Worm (Caenorhabditis elegans) whole organism, L3 larva: ENCODE results near the gene atgl-1.

Experiments
- R02D3.7 ChIP-seq: fragments of 150-350 bp; optimal IDR thresholded peaks from 2 replicates; lab custom pipeline; 2014; ENCODE audit warnings: missing biosample characterization, missing genetic modification characterization
- ZK546.5 ChIP-seq: sonication (generic microtip); optimal IDR thresholded peaks from 2 replicates; lab custom pipeline; 2017; ENCODE audit warnings: missing biosample characterization, missing genetic modification characterization
- aly-2 ChIP-seq: fragments of 150-350 bp; optimal IDR thresholded peaks from 2 replicates; lab custom pipeline; 2014; ENCODE audit warnings: missing biosample characterization, missing genetic modification characterization
- ama-1 ChIP-seq: fragments of 150-350 bp; optimal IDR thresholded peaks from 2 replicates; lab custom pipeline; 2018
- ceh-16 ChIP-seq: sonication (generic microtip); optimal IDR thresholded peaks from 2 replicates; lab custom pipeline; 2017; ENCODE audit warnings: missing biosample characterization, missing genetic modification characterization
- ceh-28 ChIP-seq: fragments of 150-350 bp; optimal IDR thresholded peaks from 2 replicates; lab custom pipeline; 2014; ENCODE audit warnings: missing biosample characterization, missing genetic modification reagents, missing genetic modification characterization
- ceh-82 ChIP-seq: fragments of 150-350 bp; optimal IDR thresholded peaks from 2 replicates; lab custom pipeline; 2014; ENCODE audit warnings: missing biosample characterization, missing genetic modification characterization
- ceh-9 ChIP-seq: sonication (generic microtip); optimal IDR thresholded peaks from 2 replicates; lab custom pipeline; 2018; ENCODE audit warnings: missing biosample characterization, missing genetic modification characterization
- daf-12 ChIP-seq: fragments of 150-350 bp; optimal IDR thresholded peaks from 2 replicates; lab custom pipeline; 2014; ENCODE audit warnings: missing biosample characterization, missing genetic modification reagents, missing genetic modification characterization
- egl-27 ChIP-seq: sonication (generic microtip); optimal IDR thresholded peaks from 4 replicates; lab custom pipeline; 2017; ENCODE audit warnings: missing biosample characterization, missing genetic modification reagents, missing genetic modification characterization
- egl-5 ChIP-seq: fragments of 150-350 bp; optimal IDR thresholded peaks from 2 replicates; lab custom pipeline; 2017; ENCODE audit warnings: missing biosample characterization, missing genetic modification reagents, missing genetic modification characterization, inconsistent platforms
- elt-1 ChIP-seq: fragments of 150-350 bp; optimal IDR thresholded peaks from 2 replicates; lab custom pipeline; 2014; ENCODE audit warnings: missing biosample characterization, missing genetic modification characterization
- elt-2 ChIP-seq: sonication (generic microtip); optimal IDR thresholded peaks from 2 replicates; lab custom pipeline; 2016; ENCODE audit warnings: missing genetic modification reagents, mild to moderate bottlenecking, missing genetic modification characterization, missing compliant biosample characterization
- eor-1 ChIP-seq, 2 experiments: fragments of 150-350 bp; optimal IDR thresholded peaks; 2 replicates each; lab custom pipeline; 2014 to 2018; ENCODE audit warnings: missing biosample characterization in 2 of 2, missing genetic modification characterization in 2 of 2
- fkh-10 ChIP-seq: sonication (generic microtip); optimal IDR thresholded peaks from 2 replicates; lab custom pipeline; 2017; ENCODE audit warnings: missing biosample characterization, missing genetic modification reagents, missing genetic modification characterization
- fkh-2 ChIP-seq: fragments of 150-350 bp; optimal IDR thresholded peaks from 2 replicates; lab custom pipeline; 2014; ENCODE audit warnings: missing biosample characterization, missing genetic modification reagents, missing genetic modification characterization
- fos-1 ChIP-seq: fragments of 150-350 bp; optimal IDR thresholded peaks from 2 replicates; lab custom pipeline; 2014; ENCODE audit warnings: missing biosample characterization, missing genetic modification characterization
- hmg-11 ChIP-seq: sonication (generic microtip); optimal IDR thresholded peaks from 2 replicates; lab custom pipeline; 2016; ENCODE audit warnings: missing genetic modification characterization, missing compliant biosample characterization
- jun-1 ChIP-seq: fragments of 150-350 bp; optimal IDR thresholded peaks from 2 replicates; lab custom pipeline; 2014; ENCODE audit warnings: missing biosample characterization, missing genetic modification reagents, missing genetic modification characterization
- lin-15B ChIP-seq: fragments of 150-350 bp; optimal IDR thresholded peaks from 2 replicates; lab custom pipeline; 2014; ENCODE audit warnings: missing biosample characterization, missing genetic modification characterization
- lsy-12 ChIP-seq: sonication (generic microtip); optimal IDR thresholded peaks from 2 replicates; lab custom pipeline; 2016; ENCODE audit warnings: mild to moderate bottlenecking, missing genetic modification characterization, missing compliant biosample characterization
- mdl-1 ChIP-seq: fragments of 150-350 bp; optimal IDR thresholded peaks from 2 replicates; lab custom pipeline; 2014; ENCODE audit warnings: missing biosample characterization, missing genetic modification characterization
- mml-1 ChIP-seq: fragments of 150-350 bp; sonication (generic microtip); optimal IDR thresholded peaks from 3 replicates; lab custom pipeline; 2014; ENCODE audit warnings: missing biosample characterization, missing genetic modification characterization
- nfya-1 ChIP-seq: sonication (generic microtip); optimal IDR thresholded peaks from 2 replicates; lab custom pipeline; 2017; ENCODE audit warnings: missing genetic modification characterization, mild to moderate bottlenecking, missing compliant biosample characterization, antibody characterized with exemption, moderate library complexity; ENCODE audit not compliant: insufficient read depth
- nhr-11 ChIP-seq: fragments of 150-350 bp; optimal IDR thresholded peaks from 2 replicates; lab custom pipeline; 2014; ENCODE audit warnings: missing biosample characterization, missing genetic modification characterization
- nhr-12 ChIP-seq: fragments of 150-350 bp; optimal IDR thresholded peaks from 2 replicates; lab custom pipeline; 2014; ENCODE audit warnings: missing biosample characterization, missing genetic modification characterization
- nhr-23 ChIP-seq: fragments of 150-350 bp; optimal IDR thresholded peaks from 2 replicates; lab custom pipeline; 2014; ENCODE audit warnings: missing biosample characterization, missing genetic modification reagents, missing genetic modification characterization
- nhr-237 ChIP-seq: fragments of 150-350 bp; optimal IDR thresholded peaks from 2 replicates; lab custom pipeline; 2014; ENCODE audit warnings: missing biosample characterization, missing genetic modification characterization
- nhr-25 ChIP-seq: sonication (generic microtip); optimal IDR thresholded peaks from 2 replicates; lab custom pipeline; 2017; ENCODE audit warnings: missing biosample characterization, missing genetic modification characterization
- nhr-28 ChIP-seq: fragments of 150-350 bp; optimal IDR thresholded peaks from 2 replicates; lab custom pipeline; 2014; ENCODE audit warnings: missing biosample characterization, missing genetic modification characterization
- nhr-43 ChIP-seq: sonication (generic microtip); optimal IDR thresholded peaks from 2 replicates; lab custom pipeline; 2016; ENCODE audit warnings: mild to moderate bottlenecking, missing genetic modification characterization, missing compliant biosample characterization; ENCODE audit not compliant: poor library complexity, severe bottlenecking
- nhr-67 ChIP-seq: fragments of 150-350 bp; optimal IDR thresholded peaks from 2 replicates; lab custom pipeline; 2014; ENCODE audit warnings: missing biosample characterization, missing genetic modification characterization
- nhr-76 ChIP-seq: fragments of 150-350 bp; sonication (generic microtip); optimal IDR thresholded peaks from 5 replicates; lab custom pipeline; 2014; ENCODE audit warnings: missing biosample characterization, missing genetic modification characterization
- nhr-77 ChIP-seq: fragments of 150-350 bp; optimal IDR thresholded peaks from 2 replicates; lab custom pipeline; 2014; ENCODE audit warnings: missing biosample characterization, missing genetic modification characterization
- pha-4 ChIP-seq: fragments of 150-350 bp; optimal IDR thresholded peaks from 2 replicates; lab custom pipeline; 2014; ENCODE audit warnings: missing biosample characterization, missing genetic modification reagents, missing genetic modification characterization
- pqm-1 ChIP-seq: fragments of 150-350 bp; optimal IDR thresholded peaks from 2 replicates; lab custom pipeline; 2017; ENCODE audit warnings: missing biosample characterization, missing genetic modification characterization, inconsistent platforms
- skn-1 ChIP-seq: fragments of 150-350 bp; optimal IDR thresholded peaks from 2 replicates; lab custom pipeline; 2014; ENCODE audit warnings: missing biosample characterization, missing genetic modification characterization
- snpc-4 ChIP-seq: fragments of 150-350 bp; optimal IDR thresholded peaks from 2 replicates; lab custom pipeline; 2014; ENCODE audit warnings: missing biosample characterization, missing genetic modification characterization
- tbx-2 ChIP-seq: sonication (generic microtip); optimal IDR thresholded peaks from 2 replicates; lab custom pipeline; 2016; ENCODE audit warnings: mild to moderate bottlenecking, missing genetic modification characterization, missing compliant biosample characterization
- unc-39 ChIP-seq: sonication (generic microtip); optimal IDR thresholded peaks from 4 replicates; lab custom pipeline; 2017; ENCODE audit warnings: missing biosample characterization, missing genetic modification characterization
- unc-62 ChIP-seq: fragments of 150-350 bp; sonication (generic microtip); optimal IDR thresholded peaks from 4 replicates; lab custom pipeline; 2014; ENCODE audit warnings: missing biosample characterization, missing genetic modification reagents, missing genetic modification characterization
- zag-1 ChIP-seq: fragments of 150-350 bp; optimal IDR thresholded peaks from 2 replicates; lab custom pipeline; 2014; ENCODE audit warnings: missing biosample characterization, missing genetic modification characterization
- ztf-11 ChIP-seq: fragments of 150-350 bp; optimal IDR thresholded peaks from 2 replicates; lab custom pipeline; 2014; ENCODE audit warnings: missing biosample characterization, missing genetic modification characterization
- ztf-4 ChIP-seq: fragments of 150-350 bp; optimal IDR thresholded peaks from 2 replicates; lab custom pipeline; 2014; ENCODE audit warnings: missing biosample characterization, missing genetic modification characterization

Gene atgl-1

DNA sequence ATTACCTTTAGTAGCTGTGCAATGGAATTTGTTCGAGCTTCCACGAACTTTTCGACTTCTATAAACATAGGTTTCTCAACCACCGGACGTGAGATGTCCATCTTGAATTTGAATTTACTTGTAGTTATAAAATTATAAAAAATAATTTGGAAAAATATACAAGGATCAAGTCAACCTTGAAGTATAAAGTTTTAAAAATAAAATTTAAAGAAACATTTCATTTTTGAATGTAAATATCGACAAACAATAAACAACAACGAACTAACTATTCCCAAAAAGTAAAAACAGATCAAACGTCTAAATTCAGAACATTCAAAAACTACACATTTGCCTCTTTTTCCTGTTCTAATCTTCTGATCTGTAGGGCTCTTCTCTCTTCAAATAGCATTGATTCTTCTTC lies 11.6 kb upstream of the atgl-1 start, which contains the start of gene popl-1:
Gene popl-1, minus strand, starts transcription at position 101 of the 400 bp plus-strand sequence.
- no peak for TF ChIP-seq ztf-11 (tag; lab: Kevin White, UChicago)
- TF ChIP-seq ceh-16 (tag; lab: Kevin White, UChicago), result no peak
- no peak for TF ChIP-seq mml-1 (tag; lab: Kevin White, UChicago)
- no peak for TF ChIP-seq hmg-11
- TF ChIP-seq fkh-10, result no peak
- TF ChIP-seq nhr-23 (tag; lab: Kevin White, UChicago), result no peak
- no peak for TF ChIP-seq jun-1 (tag; lab: Kevin White, UChicago)
- no peak for TF ChIP-seq eor-1 (tag; optimal IDR thresholded peaks at IDR 0.05; lab: Kevin White, UChicago)
- TF ChIP-seq nhr-77 (tag; lab: Kevin White, UChicago), result no peak
- no peak for TF ChIP-seq ztf-4 (tag; lab: Kevin White, UChicago)
- no peak for TF ChIP-seq nhr-28 (tag; lab: Kevin White, UChicago)
- TF ChIP-seq nhr-12 (tag; lab: Kevin White, UChicago), result no peak
- no peak for TF ChIP-seq aly-2 (tag; lab: Kevin White, UChicago)
- no peak for TF ChIP-seq lin-15B
- TF ChIP-seq, all 47 proteins: peak for 0

ce11 chrIII:6427205-6427604 lies 7.9 kb upstream of the atgl-1 start, which contains the start of gene C05D11.8:
Gene C05D11.8 (minus strand): TSS chrIII:6427305.
- TF ChIP-seq ztf-4 (tag; lab: Kevin White, UChicago) (no peak), fkh-2 (no peak), ceh-16 (tag; lab: Kevin White, UChicago) (no peak), nhr-23 (tag; lab: Kevin White, UChicago) (no peak), daf-12 (tag; lab: Kevin White, UChicago) (no peak), nhr-11 (tag; lab: Kevin White, UChicago) (no peak), eor-1 (tag; optimal IDR thresholded peaks at IDR 0.05; lab: Kevin White, UChicago) (no peak), ZK546.5 (tag; lab: Kevin White, UChicago) (no peak), elt-2 (no peak), nhr-237 (tag; lab: Kevin White, UChicago) (no peak), unc-39 (tag; lab: Kevin White, UChicago) (no peak), nhr-12 (tag; lab: Kevin White, UChicago) (no peak), lin-15B (no peak), lsy-12 (tag; lab: Kevin White, UChicago) (no peak), fkh-10 (no peak), ama-1 (lab: Kevin White, UChicago) (no peak), snpc-4 (tag; lab: Kevin White, UChicago) (no peak)

- TF ChIP-seq ama-1 (lab: Kevin White, UChicago), result no peak
- TF ChIP-seq jun-1 (tag; lab: Kevin White, UChicago), result peak; percentile 10
- TF ChIP-seq lsy-12 (tag; lab: Kevin White, UChicago), result peak; percentile 2
- TF ChIP-seq pqm-1 (tag; lab: Kevin White, UChicago), result peak; percentile 85
- no peak for TF ChIP-seq ztf-4 (tag; lab: Kevin White, UChicago)
- no peak for TF ChIP-seq ceh-16 (tag; lab: Kevin White, UChicago)
- peak; percentile 34 for TF ChIP-seq elt-2
- TF ChIP-seq elt-1 (tag; lab: Kevin White, UChicago), result peak; percentile 14
Measured at ce11 chrIII:6422721-6423120, 3.5 kb upstream of the atgl-1 start.

ce11 chrIII:6421973-6422511 lies 2.8 kb upstream of the atgl-1 start:
- TF ChIP-seq nhr-76 (tag; lab: Kevin White, UChicago), result no peak
- no peak for TF ChIP-seq nhr-12 (tag; lab: Kevin White, UChicago)
- peak; percentile 19 for TF ChIP-seq pha-4 (tag; lab: Kevin White, UChicago)
- no peak for TF ChIP-seq skn-1 (tag; lab: Kevin White, UChicago)
- no peak for TF ChIP-seq zag-1
- no peak for TF ChIP-seq ztf-11 (tag; lab: Kevin White, UChicago)
- TF ChIP-seq ceh-16 (tag; lab: Kevin White, UChicago), result no peak
- no peak for TF ChIP-seq aly-2 (tag; lab: Kevin White, UChicago)
- no peak for TF ChIP-seq lsy-12 (tag; lab: Kevin White, UChicago)
- no peak for TF ChIP-seq ceh-9 (tag; lab: Kevin White, UChicago)
- no peak for TF ChIP-seq ceh-28 (tag; lab: Kevin White, UChicago)
- TF ChIP-seq nhr-77 (tag; lab: Kevin White, UChicago), result no peak
- peak; percentile 72 for TF ChIP-seq nhr-43 (tag; lab: Kevin White, UChicago)
- no peak for TF ChIP-seq nhr-25 (tag; lab: Kevin White, UChicago)
- no peak for TF ChIP-seq jun-1 (tag; lab: Kevin White, UChicago)
- TF ChIP-seq nfya-1, result no peak
- no peak for TF ChIP-seq lin-15B
- no peak for TF ChIP-seq nhr-67 (tag; lab: Kevin White, UChicago)
- TF ChIP-seq fos-1 (tag; lab: Kevin White, UChicago), result no peak
- no peak for TF ChIP-seq tbx-2 (tag; lab: Kevin White, UChicago)
- no peak for TF ChIP-seq elt-1 (tag; lab: Kevin White, UChicago)
- no peak for TF ChIP-seq egl-5
- no peak for TF ChIP-seq unc-62 (GFP tag; lab: Kevin White, UChicago)
- TF ChIP-seq elt-2, result peak; percentile 91
- TF ChIP-seq egl-27 (tag; lab: Kevin White, UChicago), result no peak
- TF ChIP-seq R02D3.7, result no peak
- TF ChIP-seq nhr-11 (tag; lab: Kevin White, UChicago), result no peak
- TF ChIP-seq nhr-23 (tag; lab: Kevin White, UChicago), result no peak
- no peak for TF ChIP-seq hmg-11
- TF ChIP-seq ceh-82 (tag; lab: Kevin White, UChicago), result no peak
- no peak for TF ChIP-seq eor-1 (tag; optimal IDR thresholded peaks at IDR 0.05; lab: Kevin White, UChicago)
- peak; percentile 47 for TF ChIP-seq mdl-1 (tag; lab: Kevin White, UChicago)
- TF ChIP-seq fkh-10, result no peak
- TF ChIP-seq nhr-237 (tag; lab: Kevin White, UChicago), result no peak
